Worm (Caenorhabditis elegans): Measurements from ENCODE around the gene F42A9.8.

DNA sequence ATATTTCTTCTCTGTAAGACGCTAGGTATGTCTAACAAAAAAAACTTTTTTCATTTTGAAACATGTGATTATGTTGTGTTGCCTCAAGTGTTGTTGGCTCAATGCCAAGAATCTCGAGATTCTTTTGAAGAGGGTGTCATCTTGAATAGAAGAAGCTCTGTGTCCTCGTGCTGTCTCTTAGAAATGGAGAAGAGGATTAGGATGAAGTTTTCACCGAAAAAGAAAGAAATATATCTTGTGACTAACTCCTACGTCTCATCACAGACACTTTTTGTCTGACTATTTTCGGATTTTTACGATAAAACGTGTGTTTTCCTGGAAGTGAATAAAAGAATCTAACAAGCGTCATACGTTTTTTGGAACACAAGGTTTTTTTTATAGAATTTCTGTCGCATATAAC is 31.0 kb downstream of the F42A9.8 start:
- TF ChIP-seq flt-1 (GFP tag; IDR thresholded peaks at IDR 0.05) (no peak), tab-1 (GFP tag; IDR thresholded peaks at IDR 0.05) (no peak), med-1 (GFP tag; optimal IDR thresholded peaks at IDR 0.05; ENCODE audit: insufficient read depth) (no peak)
